Fruit fly (Drosophila melanogaster) whole organism, embryonic: ENCODE data around the gene CG13930.
A peak's percentile ranks its signal among the peaks of the same experiment; 100 is the strongest.

ENCODE experiments used
- Ada2b ChIP-seq: fragments of 200-800 bp; sonication (Bioruptor generic); IDR thresholded peaks from 2 replicates; pipeline ENCODE4 v1.3.6; 2022; ENCODE audit warnings: missing biosample characterization, missing genetic modification characterization
- Adf1 ChIP-seq: fragments of 200-800 bp; sonication (Bioruptor generic); IDR thresholded peaks from 2 replicates; pipeline ENCODE4 v1.3.6; 2022; ENCODE audit warnings: missing biosample characterization, missing genetic modification characterization
- CG10147 ChIP-seq: fragments of 200-800 bp; sonication (Bioruptor generic); optimal IDR thresholded peaks from 2 replicates; lab custom pipeline; 2019; ENCODE audit warnings: missing biosample characterization, mild to moderate bottlenecking, missing genetic modification characterization, moderate library complexity
- CG1024 ChIP-seq: fragments of 200-800 bp; sonication (Bioruptor generic); IDR thresholded peaks from 2 replicates; pipeline ENCODE4 v1.3.6; 2022; ENCODE audit warnings: missing biosample characterization, missing genetic modification characterization
- CG10959 ChIP-seq: fragments of 200-800 bp; sonication (Bioruptor generic); IDR thresholded peaks from 2 replicates; pipeline ENCODE4 v1.3.6; 2022; ENCODE audit warnings: missing biosample characterization, missing genetic modification characterization
- CG12104 ChIP-seq: fragments of 200-800 bp; sonication (Bioruptor generic); optimal IDR thresholded peaks from 3 replicates; lab custom pipeline; 2016; ENCODE audit warnings: missing biosample characterization, missing genetic modification characterization
- CG15514 ChIP-seq: fragments of 200-800 bp; sonication (Bioruptor generic); optimal IDR thresholded peaks from 3 replicates; lab custom pipeline; 2017; ENCODE audit warnings: missing biosample characterization, missing genetic modification characterization, mild to moderate bottlenecking, moderate library complexity, missing genetic modification reagents
- CG1602 ChIP-seq: fragments of 200-800 bp; sonication (Bioruptor generic); optimal IDR thresholded peaks from 3 replicates; lab custom pipeline; 2016; ENCODE audit warnings: missing biosample characterization, missing genetic modification characterization
- CG1647 ChIP-seq: fragments of 200-800 bp; sonication (Bioruptor generic); optimal IDR thresholded peaks from 3 replicates; lab custom pipeline; 2016; ENCODE audit warnings: missing biosample characterization, missing genetic modification characterization
- CG17186 ChIP-seq: fragments of 200-800 bp; sonication (Bioruptor generic); optimal IDR thresholded peaks from 3 replicates; lab custom pipeline; 2017; ENCODE audit warnings: missing biosample characterization, missing genetic modification reagents, missing genetic modification characterization
- CG17359 ChIP-seq: fragments of 200-800 bp; sonication (Bioruptor generic); optimal IDR thresholded peaks from 3 replicates; lab custom pipeline; 2018; ENCODE audit warnings: missing biosample characterization, mild to moderate bottlenecking, missing genetic modification characterization, moderate library complexity
- CG17385 ChIP-seq: fragments of 200-800 bp; sonication (Bioruptor generic); optimal IDR thresholded peaks from 3 replicates; lab custom pipeline; 2018; ENCODE audit warnings: missing biosample characterization, mild to moderate bottlenecking, missing genetic modification characterization
- CG17912 ChIP-seq: fragments of 200-800 bp; sonication (Bioruptor generic); optimal IDR thresholded peaks from 2 replicates; lab custom pipeline; 2018; ENCODE audit warnings: missing biosample characterization, mild to moderate bottlenecking, missing genetic modification characterization
- CG18011 ChIP-seq: fragments of 200-800 bp; sonication (Bioruptor generic); optimal IDR thresholded peaks from 2 replicates; lab custom pipeline; 2017; ENCODE audit warnings: missing biosample characterization, missing genetic modification characterization, mild to moderate bottlenecking, moderate library complexity, missing genotype
- CG2678 ChIP-seq: fragments of 200-800 bp; sonication (Bioruptor generic); optimal IDR thresholded peaks from 3 replicates; lab custom pipeline; 2019; ENCODE audit warnings: missing biosample characterization, mild to moderate bottlenecking, missing genetic modification characterization, moderate library complexity
- CG30403 ChIP-seq: fragments of 200-800 bp; sonication (Bioruptor generic); optimal IDR thresholded peaks from 3 replicates; lab custom pipeline; 2016; ENCODE audit warnings: missing biosample characterization, missing genetic modification characterization
- CG31441 ChIP-seq: fragments of 200-800 bp; sonication (Bioruptor generic); IDR thresholded peaks from 2 replicates; pipeline ENCODE4 v1.3.6; 2022; ENCODE audit warnings: missing biosample characterization, missing genetic modification characterization
- CG3281 ChIP-seq: fragments of 200-800 bp; sonication (Bioruptor generic); optimal IDR thresholded peaks from 3 replicates; lab custom pipeline; 2017; ENCODE audit warnings: missing biosample characterization, mild to moderate bottlenecking, missing genetic modification characterization
- CG3407 ChIP-seq: fragments of 200-800 bp; sonication (Bioruptor generic); optimal IDR thresholded peaks from 2 replicates; lab custom pipeline; 2018; ENCODE audit warnings: missing biosample characterization, mild to moderate bottlenecking, missing genetic modification characterization
- CG34224 ChIP-seq: fragments of 200-800 bp; sonication (Bioruptor generic); IDR thresholded peaks from 3 replicates; pipeline ENCODE4 v1.3.6; 2022; ENCODE audit warnings: missing biosample characterization, missing genetic modification characterization; ENCODE audit not compliant: partially characterized antibody
- CG4854 ChIP-seq: fragments of 200-800 bp; sonication (Bioruptor generic); optimal IDR thresholded peaks from 2 replicates; lab custom pipeline; 2016; ENCODE audit warnings: missing biosample characterization, missing genetic modification characterization, inconsistent platforms
- CG5953 ChIP-seq: fragments of 200-800 bp; sonication (Bioruptor generic); IDR thresholded peaks from 2 replicates; pipeline ENCODE4 v1.3.6; 2022; ENCODE audit warnings: missing biosample characterization, missing genetic modification characterization
- CG6791 ChIP-seq: fragments of 200-800 bp; sonication (Bioruptor generic); IDR thresholded peaks from 3 replicates; pipeline ENCODE4 v1.3.6; 2022; ENCODE audit warnings: missing biosample characterization, missing genetic modification characterization; ENCODE audit not compliant: partially characterized antibody
- CG7745 ChIP-seq: fragments of 200-800 bp; sonication (Bioruptor generic); optimal IDR thresholded peaks from 2 replicates; lab custom pipeline; 2018; ENCODE audit warnings: missing biosample characterization, mild to moderate bottlenecking, missing genetic modification characterization, moderate library complexity
- CG8089 ChIP-seq: fragments of 200-800 bp; sonication (Bioruptor generic); optimal IDR thresholded peaks from 3 replicates; lab custom pipeline; 2016; ENCODE audit warnings: missing biosample characterization, missing genetic modification characterization
- Dad ChIP-seq: fragments of 200-800 bp; sonication (Bioruptor generic); optimal IDR thresholded peaks from 3 replicates; lab custom pipeline; 2016; ENCODE audit warnings: missing biosample characterization, missing genetic modification characterization
- Fer1 ChIP-seq: fragments of 200-800 bp; sonication (Bioruptor generic); optimal IDR thresholded peaks from 2 replicates; lab custom pipeline; 2017; ENCODE audit warnings: missing biosample characterization, mild to moderate bottlenecking, missing genetic modification characterization
- HLH3B ChIP-seq: fragments of 200-800 bp; sonication (Bioruptor generic); IDR thresholded peaks from 2 replicates; pipeline ENCODE4 v1.3.6; 2022; ENCODE audit warnings: missing biosample characterization, missing genetic modification characterization
- HLH4C ChIP-seq: fragments of 200-800 bp; sonication (Bioruptor generic); IDR thresholded peaks from 3 replicates; pipeline ENCODE4 v1.3.6; 2022; ENCODE audit warnings: missing biosample characterization, missing genetic modification characterization; ENCODE audit not compliant: partially characterized antibody
- Hmx ChIP-seq: fragments of 200-800 bp; sonication (Bioruptor generic); optimal IDR thresholded peaks from 2 replicates; lab custom pipeline; 2016; ENCODE audit warnings: missing biosample characterization, missing genetic modification characterization
- Med ChIP-seq: fragments of 200-800 bp; sonication (Bioruptor generic); peaks from one replicate; lab custom pipeline; 2016; ENCODE audit warnings: missing biosample characterization, missing genetic modification characterization, mild to moderate bottlenecking, inconsistent platforms, moderate library complexity
- NFAT ChIP-seq: fragments of 200-800 bp; sonication (Bioruptor generic); IDR thresholded peaks from 2 replicates; pipeline ENCODE4 v1.3.6; 2022; ENCODE audit warnings: missing biosample characterization, missing genetic modification characterization
- Poxn ChIP-seq: fragments of 200-800 bp; sonication (Bioruptor generic); IDR thresholded peaks from 2 replicates; pipeline ENCODE4 v1.3.6; 2022; ENCODE audit warnings: missing biosample characterization, missing genetic modification characterization
- Sin3A ChIP-seq: fragments of >200 bp; optimal IDR thresholded peaks from 2 replicates; lab custom pipeline; 2018
- Sry-δ ChIP-seq: fragments of 200-800 bp; sonication (Bioruptor generic); optimal IDR thresholded peaks from 2 replicates; lab custom pipeline; 2016; ENCODE audit warnings: missing biosample characterization, missing genetic modification characterization
- Trl ChIP-seq, 3 experiments: fragments of >200 bp in 2 of 3; fragments of 200-800 bp in 1 of 3; sonication (Bioruptor generic) in 1 of 3; optimal IDR thresholded peaks; 2 replicates in 1 of 3; 3 replicates in 2 of 3; lab custom pipeline; 2016 to 2017; ENCODE audit warnings: missing biosample characterization in 1 of 3, missing genetic modification characterization in 1 of 3
- Usf ChIP-seq: fragments of 200-800 bp; sonication (Bioruptor generic); optimal IDR thresholded peaks from 2 replicates; lab custom pipeline; 2017; ENCODE audit warnings: missing genotype, missing biosample characterization, missing genetic modification characterization
- az2 ChIP-seq: fragments of 200-800 bp; sonication (Bioruptor generic); optimal IDR thresholded peaks from 3 replicates; lab custom pipeline; 2016; ENCODE audit warnings: missing biosample characterization, missing genetic modification characterization
- cas ChIP-seq: fragments of 200-800 bp; sonication (Bioruptor generic); IDR thresholded peaks from 2 replicates; pipeline ENCODE4 v1.3.6; 2022; ENCODE audit warnings: missing biosample characterization, missing genetic modification characterization
- crol ChIP-seq: fragments of 200-800 bp; sonication (Bioruptor generic); IDR thresholded peaks from 2 replicates; pipeline ENCODE4 v1.3.6; 2022; ENCODE audit warnings: missing biosample characterization, missing genetic modification characterization
- disco-r ChIP-seq: fragments of 200-800 bp; sonication (Bioruptor generic); optimal IDR thresholded peaks from 2 replicates; lab custom pipeline; 2016; ENCODE audit warnings: missing biosample characterization, missing genetic modification characterization
- dysf ChIP-seq: fragments of 200-800 bp; sonication (Bioruptor generic); IDR thresholded peaks from 3 replicates; pipeline ENCODE4 v1.3.6; 2022; ENCODE audit warnings: missing biosample characterization, missing genetic modification characterization
- pfk ChIP-seq: fragments of 200-800 bp; sonication (Bioruptor generic); optimal IDR thresholded peaks from 2 replicates; lab custom pipeline; 2018; ENCODE audit warnings: missing biosample characterization, mild to moderate bottlenecking, missing genetic modification characterization, moderate library complexity
- pho ChIP-seq: fragments of 200-800 bp; sonication (Bioruptor generic); optimal IDR thresholded peaks from 2 replicates; lab custom pipeline; 2016; ENCODE audit warnings: missing biosample characterization, missing genetic modification characterization
- sd ChIP-seq: fragments of 200-800 bp; sonication (Bioruptor generic); optimal IDR thresholded peaks from 3 replicates; lab custom pipeline; 2018; ENCODE audit warnings: missing biosample characterization, mild to moderate bottlenecking, missing genetic modification characterization, moderate library complexity
- seq ChIP-seq: fragments of 200-800 bp; sonication (Bioruptor generic); IDR thresholded peaks from 2 replicates; pipeline ENCODE4 v1.3.6; 2022; ENCODE audit warnings: missing biosample characterization, missing genetic modification characterization
- tll ChIP-seq, 2 experiments: fragments of 200-800 bp in 1 of 2; fragments of >200 bp in 1 of 2; sonication (Bioruptor generic) in 1 of 2; optimal IDR thresholded peaks; 2 replicates each; lab custom pipeline; 2017 to 2019; ENCODE audit warnings: missing biosample characterization in 2 of 2, missing genetic modification characterization in 2 of 2, mild to moderate bottlenecking in 1 of 2, moderate library complexity in 1 of 2
- vfl ChIP-seq: fragments of 200-800 bp; sonication (Bioruptor generic); optimal IDR thresholded peaks from 2 replicates; lab custom pipeline; 2016; ENCODE audit warnings: missing biosample characterization, missing genetic modification characterization
- wek ChIP-seq: fragments of 200-800 bp; sonication (Bioruptor generic); optimal IDR thresholded peaks from 3 replicates; lab custom pipeline; 2018; ENCODE audit warnings: missing biosample characterization, mild to moderate bottlenecking, missing genetic modification characterization, moderate library complexity
- wor ChIP-seq: fragments of 200-800 bp; sonication (Bioruptor generic); IDR thresholded peaks from 2 replicates; pipeline ENCODE4 v1.3.6; 2022; ENCODE audit warnings: missing biosample characterization, missing genetic modification characterization

The CG13930 gene

DNA sequence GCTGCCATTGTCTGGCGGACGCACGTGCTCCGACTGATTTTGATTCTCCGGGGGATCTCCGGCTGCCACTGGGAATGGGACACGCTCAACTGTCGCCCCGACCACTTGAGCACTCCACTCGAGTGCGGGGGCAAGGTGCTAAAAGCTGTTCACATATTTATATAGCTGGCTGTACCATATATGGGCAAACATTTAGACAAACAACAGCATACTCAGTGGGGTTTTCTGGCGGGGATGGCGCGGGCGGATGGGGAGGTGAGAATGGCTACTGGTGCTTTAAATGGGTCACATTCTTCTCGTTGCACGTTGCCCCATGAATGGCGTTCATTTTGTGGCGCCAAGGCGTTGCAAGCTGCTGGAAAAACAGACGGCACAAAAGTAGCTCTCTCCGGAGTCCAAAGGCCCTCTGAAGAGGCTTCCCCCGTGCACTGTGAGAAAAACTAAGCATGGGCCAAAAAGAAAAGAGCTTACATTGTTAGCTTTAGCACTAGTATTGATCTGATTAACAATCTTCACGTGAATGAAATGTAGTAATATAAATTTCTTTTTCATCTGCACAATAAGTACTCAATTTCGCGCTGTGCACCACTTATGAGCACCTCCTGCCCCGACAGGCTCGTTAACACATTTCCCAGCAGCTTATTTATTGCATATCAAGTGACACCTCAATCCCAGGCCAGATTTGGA is 18.3 kb upstream of the CG13930 start (continued):
- TF ChIP-seq sd (tag; lab: Kevin White, UChicago) = no peak
- TF ChIP-seq vfl (GFP tag; lab: Kevin White, UChicago) = no peak
- peak; percentile 55 for TF ChIP-seq CG2678 (tag; lab: Kevin White, UChicago)
- TF ChIP-seq CG10147 (GFP tag; lab: Kevin White, UChicago) = no peak
- no peak for TF ChIP-seq pfk (GFP tag; lab: Kevin White, UChicago)
- no peak for TF ChIP-seq cas
- peak; percentile 30 for TF ChIP-seq az2
- no peak for TF ChIP-seq HLH4C (GFP tag; lab: Robert Waterston, UW)
- peak; percentile 71 for TF ChIP-seq wek (GFP tag; lab: Kevin White, UChicago)
- TF ChIP-seq pho (GFP tag; lab: Kevin White, UChicago) = no peak
- no peak for TF ChIP-seq NFAT (GFP tag; lab: Robert Waterston, UW)
- TF ChIP-seq CG4854 (GFP tag; lab: Kevin White, UChicago) = no peak
- no peak for TF ChIP-seq CG3281 (GFP tag; lab: Kevin White, UChicago)
- no peak for TF ChIP-seq Adf1
- no peak for TF ChIP-seq CG1602 (GFP tag; lab: Kevin White, UChicago)
- peak; percentile 57 for TF ChIP-seq CG3407 (GFP tag; lab: Kevin White, UChicago)
- peak; percentile 10 for TF ChIP-seq CG30403 (GFP tag; lab: Kevin White, UChicago)
- TF ChIP-seq HLH3B (GFP tag; lab: Robert Waterston, UW) = peak; percentile 18; the same call in 1 of the 2 replicates
- TF ChIP-seq CG12104 (GFP tag; lab: Kevin White, UChicago) = no peak
- TF ChIP-seq CG8089 (GFP tag; lab: Kevin White, UChicago) = peak; percentile 21
- TF ChIP-seq CG10959 (GFP tag; lab: Robert Waterston, UW) = no peak
- TF ChIP-seq Dad (GFP tag; lab: Kevin White, UChicago) = peak; percentile 27
- TF ChIP-seq disco-r (GFP tag; lab: Kevin White, UChicago) = no peak
- TF ChIP-seq Sry-δ (GFP tag; lab: Kevin White, UChicago) = no peak
- TF ChIP-seq Med (GFP tag; lab: Kevin White, UChicago) = peak; percentile 76
- no peak for TF ChIP-seq CG17912 (GFP tag; lab: Kevin White, UChicago)
- peak; percentile 9 for TF ChIP-seq CG17186
- no peak for TF ChIP-seq tll (GFP tag; optimal IDR thresholded peaks at IDR 0.05; lab: Kevin White, UChicago)
- TF ChIP-seq CG7745 = no peak
- no peak for TF ChIP-seq Ada2b (GFP tag; lab: Robert Waterston, UW)
- TF ChIP-seq CG1024 (GFP tag; lab: Robert Waterston, UW) = no peak; the same call in 1 of the 2 replicates
- peak; percentile 44 for TF ChIP-seq crol
- TF ChIP-seq Usf (GFP tag; lab: Kevin White, UChicago) = no peak
- TF ChIP-seq Poxn (GFP tag; lab: Robert Waterston, UW) = no peak
- no peak for TF ChIP-seq Trl (optimal IDR thresholded peaks at IDR 0.05; lab: Kevin White, UChicago)
- TF ChIP-seq Trl (GFP tag; optimal IDR thresholded peaks at IDR 0.05; lab: Kevin White, UChicago) = no peak
- TF ChIP-seq Fer1 (GFP tag; lab: Kevin White, UChicago) = no peak
- TF ChIP-seq Sin3A (lab: Kevin White, UChicago) = no peak
- peak; percentile 39; the same call in 1 of the 3 replicates for TF ChIP-seq dysf (GFP tag; lab: Robert Waterston, UW)
- TF ChIP-seq CG5953 (GFP tag; lab: Robert Waterston, UW) = no peak
- TF ChIP-seq CG6791 (GFP tag; lab: Robert Waterston, UW) = no peak
- no peak for TF ChIP-seq CG1647 (GFP tag; lab: Kevin White, UChicago)
- no peak for TF ChIP-seq CG15514 (GFP tag; lab: Kevin White, UChicago)
- TF ChIP-seq CG18011 (GFP tag; lab: Kevin White, UChicago) = no peak
- no peak for TF ChIP-seq CG34224
- TF ChIP-seq CG17385 (GFP tag; lab: Kevin White, UChicago) = no peak
- peak; percentile 50; the same call in 1 of the 2 replicates for TF ChIP-seq seq (GFP tag; lab: Robert Waterston, UW)
- TF ChIP-seq CG17359 (tag; lab: Kevin White, UChicago) = peak; percentile 52
- TF ChIP-seq Hmx (GFP tag; lab: Kevin White, UChicago) = no peak
- no peak for TF ChIP-seq wor (GFP tag; lab: Robert Waterston, UW)
- TF ChIP-seq CG31441 (GFP tag; lab: Robert Waterston, UW) = peak; percentile 51
